Worm (Caenorhabditis elegans) whole organism, mixed stage, embryonic: Measurements from ENCODE around the gene hlh-26.
A peak's percentile ranks its signal among the peaks of the same experiment; 100 is the strongest.

Experiments used
- M03D4.4 ChIP-seq: sonication (generic microtip); optimal IDR thresholded peaks from 2 replicates; lab custom pipeline; 2017; ENCODE audit warnings: mild to moderate bottlenecking, missing genetic modification characterization, missing compliant biosample characterization
- ceh-39 ChIP-seq: fragments of 150-350 bp; optimal IDR thresholded peaks from 2 replicates; lab custom pipeline; 2014; ENCODE audit warnings: missing biosample characterization, missing genetic modification characterization
- ceh-43 ChIP-seq: fragments of 200-800 bp; sonication (Bioruptor generic); optimal IDR thresholded peaks from 2 replicates; lab custom pipeline; 2018; ENCODE audit warnings: mild to moderate bottlenecking, missing genetic modification characterization, moderate library complexity, missing compliant biosample characterization
- ces-1 ChIP-seq: fragments of 150-350 bp; optimal IDR thresholded peaks from 2 replicates; lab custom pipeline; 2014; ENCODE audit warnings: missing biosample characterization, missing genetic modification reagents, missing genetic modification characterization
- cnd-1 ChIP-seq: fragments of 200-800 bp; sonication (Bioruptor generic); optimal IDR thresholded peaks from 2 replicates; lab custom pipeline; 2018; ENCODE audit warnings: mild to moderate bottlenecking, missing genetic modification characterization, missing compliant biosample characterization
- elt-1 ChIP-seq: sonication (generic microtip); optimal IDR thresholded peaks from 2 replicates; lab custom pipeline; 2017; ENCODE audit warnings: missing genetic modification characterization, mild to moderate bottlenecking, missing compliant biosample characterization, antibody characterized with exemption, moderate library complexity, borderline replicate concordance; ENCODE audit not compliant: insufficient read depth
- elt-3 ChIP-seq: fragments of 150-350 bp; optimal IDR thresholded peaks from 2 replicates; lab custom pipeline; 2014; ENCODE audit warnings: missing biosample characterization, missing genetic modification characterization
- ham-2 ChIP-seq: fragments of 200-800 bp; sonication (Bioruptor generic); optimal IDR thresholded peaks from 2 replicates; lab custom pipeline; 2018; ENCODE audit warnings: mild to moderate bottlenecking, missing genetic modification characterization, missing compliant biosample characterization
- lin-13 ChIP-seq: fragments of 150-350 bp; optimal IDR thresholded peaks from 2 replicates; lab custom pipeline; 2014; ENCODE audit warnings: missing biosample characterization, missing genetic modification characterization
- lsy-2 ChIP-seq: fragments of 150-350 bp; optimal IDR thresholded peaks from 2 replicates; lab custom pipeline; 2014; ENCODE audit warnings: missing biosample characterization, missing genetic modification characterization
- mab-5 ChIP-seq: fragments of 150-350 bp; optimal IDR thresholded peaks from 2 replicates; lab custom pipeline; 2014; ENCODE audit warnings: missing biosample characterization, missing genetic modification characterization
- mep-1 ChIP-seq: fragments of 150-350 bp; optimal IDR thresholded peaks from 2 replicates; lab custom pipeline; 2017; ENCODE audit warnings: missing biosample characterization, missing genetic modification reagents, missing genetic modification characterization, inconsistent platforms
- mls-2 ChIP-seq: sonication (generic microtip); optimal IDR thresholded peaks from 2 replicates; lab custom pipeline; 2016; ENCODE audit warnings: mild to moderate bottlenecking, missing genetic modification characterization, moderate library complexity, missing compliant biosample characterization
- nhr-2 ChIP-seq: fragments of 150-350 bp; optimal IDR thresholded peaks from 2 replicates; lab custom pipeline; 2014; ENCODE audit warnings: missing biosample characterization, missing genetic modification characterization
- nhr-28 ChIP-seq: fragments of 150-350 bp; optimal IDR thresholded peaks from 2 replicates; lab custom pipeline; 2014; ENCODE audit warnings: missing biosample characterization, missing genetic modification characterization
- nhr-76 ChIP-seq: sonication (generic microtip); optimal IDR thresholded peaks from 2 replicates; lab custom pipeline; 2017; ENCODE audit warnings: missing biosample characterization, missing genetic modification characterization
- pha-4 ChIP-seq: fragments of 150-350 bp; optimal IDR thresholded peaks from 2 replicates; lab custom pipeline; 2018; ENCODE audit warnings: missing biosample characterization, missing genetic modification reagents, missing genetic modification characterization
- sem-2 ChIP-seq: fragments of 200-800 bp; sonication (Bioruptor generic); optimal IDR thresholded peaks from 2 replicates; lab custom pipeline; 2018; ENCODE audit warnings: mild to moderate bottlenecking, missing genetic modification characterization, missing compliant biosample characterization
- sptf-1 ChIP-seq: sonication (generic microtip); optimal IDR thresholded peaks from 2 replicates; lab custom pipeline; 2017; ENCODE audit warnings: mild to moderate bottlenecking, missing genetic modification characterization, moderate library complexity, missing compliant biosample characterization
- tbx-8 ChIP-seq: fragments of 200-800 bp; sonication (Bioruptor generic); optimal IDR thresholded peaks from 2 replicates; lab custom pipeline; 2018; ENCODE audit warnings: mild to moderate bottlenecking, missing genetic modification characterization, moderate library complexity, missing compliant biosample characterization
- unc-120 ChIP-seq: sonication (generic microtip); optimal IDR thresholded peaks from 2 replicates; lab custom pipeline; 2017; ENCODE audit warnings: missing genetic modification characterization, missing compliant biosample characterization; ENCODE audit not compliant: poor library complexity, severe bottlenecking
- unc-39 ChIP-seq: fragments of 150-350 bp; optimal IDR thresholded peaks from 2 replicates; lab custom pipeline; 2014; ENCODE audit warnings: missing biosample characterization, missing genetic modification characterization
- unc-62 ChIP-seq: fragments of 150-350 bp; optimal IDR thresholded peaks from 2 replicates; lab custom pipeline; 2014; ENCODE audit warnings: missing biosample characterization, missing genetic modification reagents, missing genetic modification characterization
- zip-8 ChIP-seq: fragments of 150-350 bp; optimal IDR thresholded peaks from 2 replicates; lab custom pipeline; 2014; ENCODE audit warnings: missing biosample characterization, missing genetic modification characterization
- ztf-11 ChIP-seq: fragments of 150-350 bp; optimal IDR thresholded peaks from 2 replicates; lab custom pipeline; 2014; ENCODE audit warnings: missing biosample characterization, missing genetic modification characterization

Gene hlh-26

ce11 chrII:5525297-5525696 lies 8.2 kb downstream of the hlh-26 start, which contains the start of gene tbx-35:
TSS of gene tbx-35 (minus strand) at chrII:5525397.
- no peak for TF ChIP-seq unc-39 (tag; lab: Kevin White, UChicago)
- TF ChIP-seq, all 35 proteins: peak for 0

- TF ChIP-seq elt-1 (tag; lab: Kevin White, UChicago) (no peak), nhr-2 (tag; lab: Kevin White, UChicago) (no peak), nhr-28 (tag; lab: Kevin White, UChicago) (no peak), nhr-76 (no peak), sem-2 (no peak), mls-2 (no peak), mep-1 (tag; lab: Kevin White, UChicago) (no peak)
These were observed 10.9 kb downstream of the hlh-26 start, which contains the start of gene ZK177.11 for ce11 chrII:5522637-5523036. TSS of gene ZK177.11 (plus strand) at chrII:5522937.

ce11 chrII:5521411-5521810 lies 12.1 kb downstream of the hlh-26 start, which contains the start of gene ZK177.12:
TSS of gene ZK177.12 (plus strand) at chrII:5521711.
- TF ChIP-seq nhr-28 (tag; lab: Kevin White, UChicago) (no peak), unc-120 (tag; lab: Kevin White, UChicago) (no peak), ztf-11 (tag; lab: Kevin White, UChicago) (no peak), lsy-2 (tag; lab: Kevin White, UChicago) (no peak), elt-1 (tag; lab: Kevin White, UChicago) (no peak), nhr-76 (no peak)

ce11 chrII:5518910-5519309 lies 14.6 kb downstream of the hlh-26 start, which contains the start of gene ZK177.2:
TSS of gene ZK177.2 (plus strand) at chrII:5519210.
- TF ChIP-seq ham-2 (no peak), tbx-8 (GFP tag; lab: Kevin White, UChicago) (no peak), lin-13 (no peak), lsy-2 (tag; lab: Kevin White, UChicago) (no peak), sptf-1 (tag; lab: Kevin White, UChicago) (no peak), sem-2 (no peak), pha-4 (tag; lab: Kevin White, UChicago) (no peak), mep-1 (tag; lab: Kevin White, UChicago) (no peak), mab-5 (tag; lab: Kevin White, UChicago) (no peak), ztf-11 (tag; lab: Kevin White, UChicago) (no peak), unc-62 (no peak), nhr-28 (tag; lab: Kevin White, UChicago) (no peak)
- TF ChIP-seq, all 35 proteins: peak for 0

ce11 chrII:5518055-5518454 lies 15.5 kb downstream of the hlh-26 start:
- TF ChIP-seq sem-2: no peak
- peak; percentile 96 for TF ChIP-seq zip-8 (tag; lab: Kevin White, UChicago)

ce11 chrII:5517643-5518042 lies 15.9 kb downstream of the hlh-26 start, which contains the start of gene ZK177.9:
TSS of gene ZK177.9 (minus strand) at chrII:5517743.
- no peak for TF ChIP-seq mab-5 (tag; lab: Kevin White, UChicago)
- no peak for TF ChIP-seq zip-8 (tag; lab: Kevin White, UChicago)
- no peak for TF ChIP-seq nhr-28 (tag; lab: Kevin White, UChicago)
- no peak for TF ChIP-seq cnd-1 (tag; lab: Kevin White, UChicago)
- TF ChIP-seq ceh-43: no peak
- TF ChIP-seq ces-1: no peak
- no peak for TF ChIP-seq elt-1 (tag; lab: Kevin White, UChicago)
- no peak for TF ChIP-seq M03D4.4 (tag; lab: Kevin White, UChicago)
- TF ChIP-seq elt-3 (tag; lab: Kevin White, UChicago): no peak

ce11 chrII:5515542-5515941 lies 18.0 kb downstream of the hlh-26 start, which contains the start of gene ZK177.3:
TSS of gene ZK177.3 (plus strand) at chrII:5515842.
- TF ChIP-seq pha-4 (tag; lab: Kevin White, UChicago) (no peak), unc-62 (no peak), ceh-43 (no peak), elt-3 (tag; lab: Kevin White, UChicago) (no peak)

- no peak for TF ChIP-seq ceh-39 (tag; lab: Kevin White, UChicago)
- no peak for TF ChIP-seq ceh-43
- no peak for TF ChIP-seq sptf-1 (tag; lab: Kevin White, UChicago)
- TF ChIP-seq lin-13: no peak
These were observed 18.7 kb downstream of the hlh-26 start, which contains the start of gene sahd-1 for ce11 chrII:5514846-5515245. TSS of gene sahd-1 (minus strand) at chrII:5514945.
